Worm (Caenorhabditis elegans): ENCODE results near the gene Y46G5A.38.

DNA sequence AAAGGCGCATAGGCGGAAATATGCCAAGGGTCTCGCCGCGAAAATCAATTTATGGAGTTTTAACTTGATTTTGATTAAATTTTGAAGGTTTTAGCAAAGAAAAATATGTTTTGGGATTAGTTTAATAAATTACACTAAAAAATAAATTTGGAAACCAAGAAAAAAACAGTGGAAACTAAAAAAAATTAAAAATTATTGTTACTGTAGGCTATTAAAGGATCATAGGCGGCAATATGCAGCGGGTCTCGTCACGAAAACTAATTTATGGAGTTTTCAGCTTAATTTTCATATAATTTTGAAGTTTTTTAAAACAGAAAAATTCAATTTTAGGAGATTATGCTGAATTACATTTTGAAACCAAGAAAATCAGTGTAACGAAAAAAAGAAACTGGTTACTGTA is 18.1 kb upstream of the Y46G5A.38 start:
- TF ChIP-seq unc-62 (GFP tag; optimal IDR thresholded peaks at IDR 0.05) (no peak), fkh-10 (GFP tag; optimal IDR thresholded peaks at IDR 0.05) (no peak), isw-1 (GFP tag; IDR thresholded peaks at IDR 0.05) (no peak), aly-2 (tag; optimal IDR thresholded peaks at IDR 0.05) (no peak), nhr-77 (tag; optimal IDR thresholded peaks at IDR 0.05) (no peak)
